Worm (Caenorhabditis elegans): ENCODE measurements around the gene Y50E8A.6.

DNA sequence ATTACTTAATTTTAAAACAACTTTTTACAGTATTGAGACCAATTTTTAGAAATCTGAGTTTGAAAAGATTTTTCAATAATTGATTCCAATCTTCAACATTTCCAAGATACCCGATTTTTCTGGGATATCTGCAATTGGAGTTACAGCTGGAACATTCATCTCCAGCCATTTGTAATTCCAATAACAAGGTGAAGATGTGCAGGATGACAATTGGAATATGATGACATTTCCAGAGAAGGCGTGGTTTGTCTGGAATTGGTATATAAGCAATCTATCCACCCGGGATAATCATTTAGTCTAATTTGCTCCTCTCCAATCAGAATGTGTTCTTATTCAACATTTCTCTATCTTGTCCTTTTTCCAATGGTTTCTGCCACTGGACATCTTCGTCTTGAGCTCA, 40.0 kb upstream of the Y50E8A.6 start, which contains the start of gene Y50E8A.11:
- TF ChIP-seq ceh-34 (tag; optimal IDR thresholded peaks at IDR 0.05) (no peak), pha-4 (tag; optimal IDR thresholded peaks at IDR 0.05) (no peak), lim-6 (tag; optimal IDR thresholded peaks at IDR 0.05) (no peak), hlh-30 (tag; optimal IDR thresholded peaks at IDR 0.05; ENCODE audit: insufficient read depth) (no peak), fkh-10 (GFP tag; optimal IDR thresholded peaks at IDR 0.05) (no peak)
